Worm (Caenorhabditis elegans) whole organism, L4/young adult: ENCODE measurements around the gene W10G11.3.

Experiments
- W03F9.2 ChIP-seq: fragments of 150-350 bp; optimal IDR thresholded peaks from 2 replicates; lab custom pipeline; 2014; ENCODE audit warnings: missing biosample characterization, missing genetic modification characterization
- him-1 ChIP-seq: sonication (generic microtip); optimal IDR thresholded peaks from 2 replicates; lab custom pipeline; 2016; ENCODE audit warnings: missing genotype, missing genetic modification reagents, missing genetic modification characterization, missing compliant biosample characterization

DNA sequence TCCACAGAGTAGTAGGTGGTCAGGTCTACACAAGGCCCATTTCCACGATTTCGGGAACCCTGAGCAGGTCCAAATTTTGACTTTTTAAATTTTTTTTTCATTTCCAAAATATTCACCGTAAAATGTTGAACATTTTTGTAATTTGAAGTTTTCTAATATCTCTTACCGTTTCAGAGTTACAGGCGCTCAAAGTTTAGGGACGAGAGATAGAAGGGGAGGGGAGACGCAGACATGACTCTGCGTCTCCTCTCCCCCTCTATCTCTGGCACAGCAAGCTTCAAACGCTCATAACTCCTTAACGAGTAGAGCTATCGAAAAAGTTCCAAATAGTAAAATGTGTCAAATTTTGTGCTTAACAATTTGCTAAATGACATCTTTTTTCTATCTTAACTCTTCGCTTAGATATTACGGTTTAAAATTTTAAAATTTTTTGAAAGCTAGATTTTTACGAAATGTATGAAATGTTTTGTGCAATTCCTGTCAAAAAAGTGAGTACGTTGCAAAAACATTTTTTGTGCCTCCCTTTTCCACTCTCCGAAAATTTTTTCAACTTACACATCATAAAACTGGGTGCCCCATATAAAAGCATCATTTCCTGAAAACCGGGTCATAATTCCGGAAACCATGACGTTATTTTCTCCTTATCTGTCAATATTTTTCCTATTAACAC, 46.8 kb downstream of the W10G11.3 start, which contains the start of the genes Y49F6B.14 and clec-125:
- TF ChIP-seq him-1 (tag; lab: Kevin White, UChicago), result no peak
- TF ChIP-seq W03F9.2 (tag; lab: Kevin White, UChicago), result no peak
